Fruit fly (Drosophila melanogaster): Measurements from ENCODE around the gene CG11570.

- TF ChIP-seq h (GFP tag; optimal IDR thresholded peaks at IDR 0.05) (no peak), Sp1 (GFP tag; optimal IDR thresholded peaks at IDR 0.05) (no peak), sage (GFP tag; optimal IDR thresholded peaks at IDR 0.05) (no peak), woc (GFP tag; optimal IDR thresholded peaks at IDR 0.05) (no peak), dl (GFP tag; optimal IDR thresholded peaks at IDR 0.05; ENCODE audit: insufficient read depth in 1 of 2, partially characterized antibody in 2 of 2) (no peak), Myc (optimal IDR thresholded peaks at IDR 0.05) (no peak), brk (GFP tag; optimal IDR thresholded peaks at IDR 0.05) (no peak), psq (GFP tag; optimal IDR thresholded peaks at IDR 0.05) (no peak)
Observed at dm6 chr3L:11990436-11990835, 32.9 kb upstream of the CG11570 start, which contains the start of gene CG6931.
